Fruit fly (Drosophila melanogaster) whole organism, pupa: ENCODE data around the gene CG14442.

Source experiments
- CG13204 ChIP-seq: fragments of 200-800 bp; sonication (Bioruptor generic); optimal IDR thresholded peaks from 2 replicates; lab custom pipeline; 2018; ENCODE audit warnings: missing biosample characterization, mild to moderate bottlenecking, missing genetic modification characterization, moderate library complexity
- CG17806 ChIP-seq: fragments of 200-800 bp; sonication (Bioruptor generic); optimal IDR thresholded peaks from 2 replicates; lab custom pipeline; 2018; ENCODE audit warnings: missing biosample characterization, mild to moderate bottlenecking, missing genetic modification characterization, moderate library complexity
- CG34367 ChIP-seq: fragments of 200-800 bp; sonication (Bioruptor generic); optimal IDR thresholded peaks from 2 replicates; lab custom pipeline; 2018; ENCODE audit warnings: missing biosample characterization, mild to moderate bottlenecking, missing genetic modification characterization
- CG8159 ChIP-seq: fragments of 200-800 bp; sonication (Bioruptor generic); optimal IDR thresholded peaks from 3 replicates; lab custom pipeline; 2018; ENCODE audit warnings: missing biosample characterization, mild to moderate bottlenecking, missing genetic modification characterization, moderate library complexity
- CG9948 ChIP-seq: fragments of 200-800 bp; sonication (Bioruptor generic); optimal IDR thresholded peaks from 2 replicates; lab custom pipeline; 2018; ENCODE audit warnings: missing biosample characterization, mild to moderate bottlenecking, missing genetic modification characterization, moderate library complexity
- D1 ChIP-seq: fragments of 200-800 bp; sonication (Bioruptor generic); optimal IDR thresholded peaks from 2 replicates; lab custom pipeline; 2018; ENCODE audit warnings: missing biosample characterization, mild to moderate bottlenecking, missing genetic modification characterization, moderate library complexity
- EcR ChIP-seq: fragments of 200-800 bp; sonication (Bioruptor generic); optimal IDR thresholded peaks from 3 replicates; lab custom pipeline; 2019; ENCODE audit warnings: missing biosample characterization, missing genetic modification characterization, mild to moderate bottlenecking, moderate library complexity, missing genetic modification reagents
- Ets98B ChIP-seq: fragments of 200-800 bp; sonication (Bioruptor generic); IDR thresholded peaks from 2 replicates; pipeline ENCODE4 v1.3.6; 2022; ENCODE audit warnings: missing biosample characterization, missing genetic modification characterization
- Pif1A ChIP-seq: fragments of 200-800 bp; sonication (Bioruptor generic); optimal IDR thresholded peaks from 3 replicates; lab custom pipeline; 2016; ENCODE audit warnings: missing biosample characterization, missing genetic modification characterization
- Snoo ChIP-seq: fragments of 200-800 bp; sonication (Bioruptor generic); optimal IDR thresholded peaks from 3 replicates; lab custom pipeline; 2017; ENCODE audit warnings: missing biosample characterization, mild to moderate bottlenecking, missing genetic modification characterization, inconsistent platforms

DNA sequence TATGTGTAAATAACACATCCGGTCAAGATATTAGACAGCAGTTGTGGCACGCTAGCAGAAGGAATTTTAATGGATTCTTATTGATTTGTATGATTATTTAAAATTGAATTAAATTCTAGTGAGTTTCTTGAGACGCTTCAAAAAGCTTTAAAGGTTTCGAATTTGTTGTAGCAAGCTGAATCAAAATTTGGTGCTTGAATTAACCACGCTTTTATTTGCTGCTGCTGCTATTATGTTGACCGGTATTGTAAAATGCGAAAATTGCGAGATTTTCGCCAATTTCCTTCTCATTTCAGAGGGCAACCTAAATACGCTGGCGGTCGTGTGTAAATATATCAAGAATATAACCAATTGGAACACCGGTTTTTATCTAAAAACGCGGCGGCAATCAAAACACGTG, 48.4 kb upstream of the CG14442 start:
- peak; percentile 0 for TF ChIP-seq Pif1A (GFP tag; lab: Kevin White, UChicago)
- TF ChIP-seq CG17806 (tag; lab: Kevin White, UChicago): peak; percentile 15
- TF ChIP-seq EcR (GFP tag; lab: Kevin White, UChicago): no peak
- TF ChIP-seq Ets98B (GFP tag; lab: Robert Waterston, UW): 0 out of 2 replicates have a peak, but pooled peaks have one; percentile 9
- no peak for TF ChIP-seq CG34367 (tag; lab: Kevin White, UChicago)
- no peak for TF ChIP-seq CG9948 (tag; lab: Kevin White, UChicago)
- no peak for TF ChIP-seq D1
- TF ChIP-seq CG13204 (GFP tag; lab: Kevin White, UChicago): no peak
- no peak for TF ChIP-seq Snoo
- TF ChIP-seq CG8159 (tag; lab: Kevin White, UChicago): no peak
